Fruit fly (Drosophila melanogaster) whole organism, wandering third instar larva: Measurements from ENCODE around the gene CG13005.

Source experiments
- Abd-B ChIP-seq: fragments of >200 bp; optimal IDR thresholded peaks from 2 replicates; lab custom pipeline; 2017; ENCODE audit warnings: missing biosample characterization, missing genetic modification characterization
- CG32264 ChIP-seq: fragments of 200-800 bp; sonication (Bioruptor generic); optimal IDR thresholded peaks from 2 replicates; lab custom pipeline; 2016; ENCODE audit warnings: missing biosample characterization, missing genetic modification characterization
- CG9705 ChIP-seq: fragments of 200-800 bp; sonication (Bioruptor generic); optimal IDR thresholded peaks from 2 replicates; lab custom pipeline; 2018; ENCODE audit warnings: missing biosample characterization, mild to moderate bottlenecking, missing genetic modification characterization
- CrebA ChIP-seq: fragments of 200-800 bp; sonication (Bioruptor generic); optimal IDR thresholded peaks from 2 replicates; lab custom pipeline; 2016; ENCODE audit warnings: missing biosample characterization, mild to moderate bottlenecking, missing genetic modification characterization, borderline replicate concordance
- Dif ChIP-seq: fragments of 200-275, 200-300 bp; sonication (Bioruptor generic); optimal IDR thresholded peaks from 2 replicates; lab custom pipeline; 2018; ENCODE audit warnings: missing biosample characterization, missing genetic modification characterization; ENCODE audit not compliant: partially characterized antibody
- GATAd ChIP-seq: sonication (Bioruptor generic); optimal IDR thresholded peaks from 2 replicates; lab custom pipeline; 2016; ENCODE audit warnings: missing biosample characterization, missing genetic modification characterization
- Hnf4 ChIP-seq: fragments of 200-800 bp; sonication (Bioruptor generic); optimal IDR thresholded peaks from 2 replicates; lab custom pipeline; 2016; ENCODE audit warnings: missing biosample characterization, mild to moderate bottlenecking, missing genetic modification characterization
- Hr78 ChIP-seq: fragments of >200 bp; optimal IDR thresholded peaks from 2 replicates; lab custom pipeline; 2017; ENCODE audit warnings: missing biosample characterization, missing genetic modification characterization
- Hr83 ChIP-seq: fragments of 200-300 bp; sonication (Bioruptor generic); optimal IDR thresholded peaks from 2 replicates; lab custom pipeline; 2016; ENCODE audit warnings: missing biosample characterization, mild to moderate bottlenecking, missing genetic modification characterization, moderate library complexity; ENCODE audit not compliant: poor library complexity, severe bottlenecking
- Myc ChIP-seq: fragments of >200 bp; optimal IDR thresholded peaks from 2 replicates; lab custom pipeline; 2017
- N ChIP-seq: fragments of >200 bp; optimal IDR thresholded peaks from 2 replicates; lab custom pipeline; 2018; ENCODE audit warnings: missing biosample characterization, missing external identifiers, missing genetic modification characterization
- OdsH ChIP-seq: fragments of 200-800 bp; sonication (Bioruptor generic); optimal IDR thresholded peaks from 2 replicates; lab custom pipeline; 2016; ENCODE audit warnings: missing biosample characterization, mild to moderate bottlenecking, missing genetic modification characterization
- Rel ChIP-seq, 2 experiments: fragments of 200-800 bp; sonication (Bioruptor generic) in 1 of 2; optimal IDR thresholded peaks; 2 replicates in 1 of 2; 3 replicates in 1 of 2; lab custom pipeline; 2016 to 2019; ENCODE audit warnings: mild to moderate bottlenecking in 2 of 2, missing biosample characterization in 2 of 2, missing genetic modification characterization in 2 of 2, moderate library complexity in 1 of 2
- Sp1 ChIP-seq: fragments of 200-800 bp; sonication (Bioruptor generic); optimal IDR thresholded peaks from 3 replicates; lab custom pipeline; 2019; ENCODE audit warnings: missing biosample characterization, mild to moderate bottlenecking, missing genetic modification characterization, moderate library complexity
- Vsx2 ChIP-seq: fragments of 200-300, 225-300 bp; sonication (Bioruptor generic); optimal IDR thresholded peaks from 2 replicates; lab custom pipeline; 2018; ENCODE audit warnings: missing biosample characterization, missing genetic modification characterization; ENCODE audit not compliant: partially characterized antibody
- br ChIP-seq: fragments of 200-800 bp; sonication (Bioruptor generic); optimal IDR thresholded peaks from 2 replicates; lab custom pipeline; 2016; ENCODE audit warnings: missing biosample characterization, missing genetic modification characterization
- brk ChIP-seq: fragments of 200-800 bp; sonication (Bioruptor generic); optimal IDR thresholded peaks from 2 replicates; lab custom pipeline; 2016; ENCODE audit warnings: missing biosample characterization, mild to moderate bottlenecking, missing genetic modification characterization
- dl ChIP-seq, 2 experiments: fragments of 175-275, 200-275 bp in 1 of 2; fragments of 200-275 bp in 1 of 2; sonication (Bioruptor generic); optimal IDR thresholded peaks; lab custom pipeline; 2018; ENCODE audit warnings: mild to moderate bottlenecking in 2 of 2, missing biosample characterization in 2 of 2, missing genetic modification characterization in 2 of 2, moderate library complexity in 2 of 2; ENCODE audit not compliant: partially characterized antibody in 2 of 2, insufficient read depth in 1 of 2
- dsf ChIP-seq: sonication (Bioruptor generic); optimal IDR thresholded peaks from 2 replicates; lab custom pipeline; 2016; ENCODE audit warnings: missing biosample characterization, missing genetic modification characterization, borderline replicate concordance
- ey ChIP-seq: fragments of 200-800 bp; sonication (Bioruptor generic); optimal IDR thresholded peaks from 2 replicates; lab custom pipeline; 2016; ENCODE audit warnings: missing biosample characterization, missing genetic modification characterization
- foxo ChIP-seq, 2 experiments: fragments of 200-800 bp; sonication (Bioruptor generic); optimal IDR thresholded peaks; 2 replicates in 1 of 2; 3 replicates in 1 of 2; lab custom pipeline; 2016 to 2017; ENCODE audit warnings: missing biosample characterization in 2 of 2, missing genetic modification characterization in 2 of 2
- fru ChIP-seq: fragments of 200-800 bp; sonication (Bioruptor generic); optimal IDR thresholded peaks from 3 replicates; lab custom pipeline; 2016; ENCODE audit warnings: missing biosample characterization, mild to moderate bottlenecking, missing genetic modification characterization
- h ChIP-seq: fragments of 200-800 bp; sonication (Bioruptor generic); optimal IDR thresholded peaks from 3 replicates; lab custom pipeline; 2016; ENCODE audit warnings: missing biosample characterization, mild to moderate bottlenecking, missing genetic modification characterization
- jim ChIP-seq: fragments of 175-275, 200-325 bp; sonication (Bioruptor generic); optimal IDR thresholded peaks from 2 replicates; lab custom pipeline; 2016; ENCODE audit warnings: missing biosample characterization, mild to moderate bottlenecking, missing genetic modification characterization
- lola ChIP-seq: fragments of >200 bp; optimal IDR thresholded peaks from 2 replicates; lab custom pipeline; 2017; ENCODE audit warnings: missing biosample characterization, missing genetic modification characterization
- pan ChIP-seq: fragments of >200 bp; optimal IDR thresholded peaks from 2 replicates; lab custom pipeline; 2017
- psq ChIP-seq: fragments of 200-800 bp; sonication (Bioruptor generic); optimal IDR thresholded peaks from 3 replicates; lab custom pipeline; 2017; ENCODE audit warnings: missing biosample characterization, mild to moderate bottlenecking, missing genetic modification characterization, moderate library complexity
- tai ChIP-seq: sonication (Bioruptor generic); optimal IDR thresholded peaks from 2 replicates; lab custom pipeline; 2016; ENCODE audit warnings: missing biosample characterization, missing genetic modification characterization
- woc ChIP-seq: sonication (Bioruptor generic); optimal IDR thresholded peaks from 2 replicates; lab custom pipeline; 2016; ENCODE audit warnings: missing biosample characterization, mild to moderate bottlenecking, missing genetic modification characterization

CG13005 gene

dm6 chrX:16834259-16834658 is 30.8 kb downstream of the CG13005 start (continued):
- TF ChIP-seq brk (GFP tag; lab: Kevin White, UChicago) (no peak), CG32264 (GFP tag; lab: Kevin White, UChicago) (no peak), Myc (no peak), Hr78 (GFP tag; lab: Kevin White, UChicago) (no peak), h (GFP tag; lab: Kevin White, UChicago) (peak; percentile 22), Dif (GFP tag; lab: Kevin White, UChicago) (no peak), woc (peak; percentile 12)
- TF ChIP-seq, all 38 proteins: peak for 10

dm6 chrX:16835304-16835703 is 31.9 kb downstream of the CG13005 start, which contains the start of the genes CG13004 and CG46306:
CG13004 (minus strand) TSS chrX:16835520.
CG46306 (minus strand) TSS chrX:16835520.
- TF ChIP-seq Hr83 (GFP tag; lab: Kevin White, UChicago) (peak; percentile 6), lola (no peak), Hnf4 (GFP tag; lab: Kevin White, UChicago) (peak; percentile 13), Rel (GFP tag; optimal IDR thresholded peaks at IDR 0.05; lab: Kevin White, UChicago) (no peak), Rel (tag; optimal IDR thresholded peaks at IDR 0.05; lab: Kevin White, UChicago) (peak; percentile 39), Sp1 (no peak), dl (GFP tag; optimal IDR thresholded peaks at IDR 0.05; lab: Kevin White, UChicago; ENCODE audit: insufficient read depth in 1 of 2, partially characterized antibody in 2 of 2) (peak in 1 of 2 experiments; percentile 52), foxo (GFP tag; optimal IDR thresholded peaks at IDR 0.05; lab: Kevin White, UChicago) (no peak), CrebA (GFP tag; lab: Kevin White, UChicago) (no peak), Myc (no peak), tai (GFP tag; lab: Kevin White, UChicago) (no peak), Dif (GFP tag; lab: Kevin White, UChicago) (peak; percentile 58), dsf (no peak), N (GFP tag; lab: Kevin White, UChicago) (no peak)

dm6 chrX:16836091-16836799 is 32.8 kb downstream of the CG13005 start:
- peak; percentile 7 for TF ChIP-seq Hr83 (GFP tag; lab: Kevin White, UChicago)
- no peak for TF ChIP-seq pan (lab: Kevin White, UChicago)
- peak; percentile 62 for TF ChIP-seq Vsx2 (GFP tag; lab: Kevin White, UChicago)
- TF ChIP-seq Dif (GFP tag; lab: Kevin White, UChicago), result peak; percentile 74
- no peak for TF ChIP-seq jim
- TF ChIP-seq Rel (GFP tag; optimal IDR thresholded peaks at IDR 0.05; lab: Kevin White, UChicago), result no peak
- peak; percentile 55 for TF ChIP-seq Rel (tag; optimal IDR thresholded peaks at IDR 0.05; lab: Kevin White, UChicago)
- TF ChIP-seq dl (GFP tag; optimal IDR thresholded peaks at IDR 0.05; lab: Kevin White, UChicago; ENCODE audit: insufficient read depth in 1 of 2, partially characterized antibody in 2 of 2), result peak in 1 of 2 experiments; percentile 82

- TF ChIP-seq Dif (GFP tag; lab: Kevin White, UChicago), result no peak
- TF ChIP-seq Hr83 (GFP tag; lab: Kevin White, UChicago), result no peak
- TF ChIP-seq lola, result no peak
Observed at dm6 chrX:16836805-16837333, 33.4 kb downstream of the CG13005 start.

- TF ChIP-seq brk (GFP tag; lab: Kevin White, UChicago) (no peak), Rel (GFP tag; optimal IDR thresholded peaks at IDR 0.05; lab: Kevin White, UChicago) (no peak), Rel (tag; optimal IDR thresholded peaks at IDR 0.05; lab: Kevin White, UChicago) (peak; percentile 91)
Observed at dm6 chrX:16837588-16838178, 34.2 kb downstream of the CG13005 start.

dm6 chrX:16839033-16839432 is 35.6 kb downstream of the CG13005 start:
- TF ChIP-seq br (GFP tag; lab: Kevin White, UChicago) (no peak), GATAd (no peak), foxo (GFP tag; optimal IDR thresholded peaks at IDR 0.05; lab: Kevin White, UChicago) (no peak), OdsH (GFP tag; lab: Kevin White, UChicago) (no peak), brk (GFP tag; lab: Kevin White, UChicago) (no peak), dsf (no peak), Abd-B (GFP tag; lab: Kevin White, UChicago) (no peak), jim (no peak), fru (no peak), woc (no peak), Sp1 (no peak), psq (GFP tag; lab: Kevin White, UChicago) (no peak), CG9705 (GFP tag; lab: Kevin White, UChicago) (no peak), CrebA (GFP tag; lab: Kevin White, UChicago) (no peak), ey (GFP tag; lab: Kevin White, UChicago) (no peak), Hr78 (GFP tag; lab: Kevin White, UChicago) (no peak)
